Fruit fly (Drosophila melanogaster): ENCODE data around the gene shep.

shep gene

DNA sequence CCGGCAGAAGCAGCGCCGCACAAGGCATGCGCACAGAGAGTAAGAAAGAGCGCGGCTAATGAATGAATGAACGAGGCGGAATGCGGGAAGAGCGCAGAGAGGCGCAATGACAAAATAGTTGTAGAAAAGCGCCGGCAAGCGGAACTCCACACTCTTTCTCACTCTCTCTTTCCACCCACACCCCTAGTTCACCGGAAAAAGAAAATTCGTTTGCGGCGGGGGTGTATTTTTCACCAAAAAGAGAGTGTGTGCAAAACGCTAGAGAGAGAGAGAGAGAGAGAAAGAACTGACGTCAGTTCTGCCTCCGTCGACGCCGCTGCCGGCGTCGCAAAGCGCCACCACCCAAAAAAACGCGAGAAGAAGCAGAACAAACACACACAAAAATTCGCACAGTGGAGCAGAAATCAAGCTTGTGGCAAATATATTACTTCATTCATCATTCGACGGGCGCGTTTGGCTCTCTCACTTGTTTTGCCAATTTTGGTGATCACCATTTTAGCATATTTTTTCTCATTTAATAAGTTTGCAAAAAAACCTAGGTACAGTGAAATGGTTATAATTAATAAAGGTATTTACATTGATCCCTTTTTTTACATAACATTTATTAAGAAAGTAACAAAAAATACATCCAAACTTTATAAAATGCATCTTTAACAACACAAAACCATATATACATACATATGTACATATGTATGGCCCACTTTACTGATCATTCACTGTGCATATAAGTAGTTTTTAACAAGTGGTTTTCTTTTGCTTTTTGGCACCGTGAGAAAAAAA, 92.7 kb downstream of the shep start (continued):
- peak; percentile 31 for TF ChIP-seq CG18011 (GFP tag; optimal IDR thresholded peaks at IDR 0.05)
- peak; percentile 62; the same call in 3 of the 4 replicates for TF ChIP-seq Dll (GFP tag; IDR thresholded peaks at IDR 0.05; ENCODE audit: partially characterized antibody)
- TF ChIP-seq kni (GFP tag; optimal IDR thresholded peaks at IDR 0.05): peak; percentile 7
- TF ChIP-seq twi (tag; optimal IDR thresholded peaks at IDR 0.05): no peak
- no peak for TF ChIP-seq jing (GFP tag; optimal IDR thresholded peaks at IDR 0.05)
- TF ChIP-seq ara (GFP tag; IDR thresholded peaks at IDR 0.05): no peak
- TF ChIP-seq pan (optimal IDR thresholded peaks at IDR 0.05): no peak
- TF ChIP-seq pan (GFP tag; optimal IDR thresholded peaks at IDR 0.05 in 1 of 2, IDR thresholded peaks at IDR 0.05 in 1 of 2): peak in 1 of 2 experiments; percentile 65
- TF ChIP-seq CTCF (GFP tag; optimal IDR thresholded peaks at IDR 0.05): no peak
- peak; percentile 34 for TF ChIP-seq mam (GFP tag; optimal IDR thresholded peaks at IDR 0.05)
- no peak for TF ChIP-seq crp (GFP tag; optimal IDR thresholded peaks at IDR 0.05)
- no peak for TF ChIP-seq vnd (GFP tag; IDR thresholded peaks at IDR 0.05; ENCODE audit: partially characterized antibody)
- TF ChIP-seq HHEX (GFP tag; optimal IDR thresholded peaks at IDR 0.05): peak; percentile 68
- TF ChIP-seq gem (tag; optimal IDR thresholded peaks at IDR 0.05): peak; percentile 76
- no peak for TF ChIP-seq p53 (GFP tag; optimal IDR thresholded peaks at IDR 0.05)
- no peak for TF ChIP-seq Bdp1 (GFP tag; optimal IDR thresholded peaks at IDR 0.05)
- TF ChIP-seq CG17359 (tag; optimal IDR thresholded peaks at IDR 0.05): peak; percentile 47
- TF ChIP-seq CG6683 (GFP tag; optimal IDR thresholded peaks at IDR 0.05): no peak
- TF ChIP-seq Neu2 (GFP tag; optimal IDR thresholded peaks at IDR 0.05; ENCODE audit: borderline replicate concordance): no peak
- TF ChIP-seq fd102C (GFP tag; optimal IDR thresholded peaks at IDR 0.05): no peak
- 0 out of 3 replicates have a peak, but pooled peaks have one; percentile 4 for TF ChIP-seq Optix (GFP tag; IDR thresholded peaks at IDR 0.05)
- TF ChIP-seq lmd (GFP tag; IDR thresholded peaks at IDR 0.05): peak; percentile 54; the same call in 1 of the 2 replicates
- TF ChIP-seq H2.0 (GFP tag; IDR thresholded peaks at IDR 0.05): no peak
- TF ChIP-seq CG7963 (GFP tag; IDR thresholded peaks at IDR 0.05; ENCODE audit: partially characterized antibody): no peak
- TF ChIP-seq CG30431 (GFP tag; optimal IDR thresholded peaks at IDR 0.05): peak; percentile 19
- TF ChIP-seq Camta (GFP tag; optimal IDR thresholded peaks at IDR 0.05): no peak
- TF ChIP-seq B-H2 (GFP tag; optimal IDR thresholded peaks at IDR 0.05): no peak
- peak; percentile 33; the same call in 1 of the 2 replicates for TF ChIP-seq ttk (GFP tag; IDR thresholded peaks at IDR 0.05)
- TF ChIP-seq tna (GFP tag; IDR thresholded peaks at IDR 0.05; ENCODE audit: partially characterized antibody): no peak
- TF ChIP-seq chn (GFP tag; optimal IDR thresholded peaks at IDR 0.05): peak; percentile 24
- no peak for TF ChIP-seq CG4617 (GFP tag; optimal IDR thresholded peaks at IDR 0.05; ENCODE audit: borderline replicate concordance)
- no peak for TF ChIP-seq CG16813 (GFP tag; IDR thresholded peaks at IDR 0.05; ENCODE audit: partially characterized antibody)
- TF ChIP-seq Elba2 (GFP tag; optimal IDR thresholded peaks at IDR 0.05): no peak
- no peak for TF ChIP-seq CG11696 (GFP tag; IDR thresholded peaks at IDR 0.05)
- TF ChIP-seq CG17568 (GFP tag; optimal IDR thresholded peaks at IDR 0.05): no peak
- TF ChIP-seq CG13123 (GFP tag; optimal IDR thresholded peaks at IDR 0.05): no peak
- peak in 1 of 3 experiments; percentile 27 for TF ChIP-seq Stat92E (GFP tag; optimal IDR thresholded peaks at IDR 0.05)
- TF ChIP-seq bigmax (GFP tag; optimal IDR thresholded peaks at IDR 0.05): no peak
- TF ChIP-seq CG34422 (GFP tag; IDR thresholded peaks at IDR 0.05): peak; percentile 16; the same call in 1 of the 3 replicates
- peak; percentile 63 for TF ChIP-seq row (GFP tag; IDR thresholded peaks at IDR 0.05)
- TF ChIP-seq Dek (tag; optimal IDR thresholded peaks at IDR 0.05): peak; percentile 52
- no peak for TF ChIP-seq peb (GFP tag; IDR thresholded peaks at IDR 0.05)
- peak; percentile 75 for TF ChIP-seq bcd (GFP tag; optimal IDR thresholded peaks at IDR 0.05)
- TF ChIP-seq chif (GFP tag; optimal IDR thresholded peaks at IDR 0.05): peak; percentile 33 to 39
- TF ChIP-seq pho (GFP tag; optimal IDR thresholded peaks at IDR 0.05): peak; percentile 69
- TF ChIP-seq otp (GFP tag; IDR thresholded peaks at IDR 0.05): no peak
- no peak for TF ChIP-seq CG31388 (GFP tag; optimal IDR thresholded peaks at IDR 0.05)
- no peak for TF ChIP-seq CG1024 (GFP tag; IDR thresholded peaks at IDR 0.05)
- TF ChIP-seq PHDP (tag; optimal IDR thresholded peaks at IDR 0.05): peak; percentile 48

Data from whole organism, embryonic.